Worm (Caenorhabditis elegans): ENCODE data around the gene rps-13.
A peak's percentile ranks its signal among the peaks of the same experiment; 100 is the strongest.

The rps-13 gene

ce11 chrIII:6352459-6352858, 22.3 kb downstream of the rps-13 start:
- TF ChIP-seq php-3 (GFP tag; IDR thresholded peaks at IDR 0.05), result no peak
- TF ChIP-seq F37D6.2 (tag; optimal IDR thresholded peaks at IDR 0.05), result peak; percentile 6
- peak; percentile 32 for TF ChIP-seq mep-1 (tag; optimal IDR thresholded peaks at IDR 0.05)
- peak; percentile 23 for TF ChIP-seq hlh-30 (tag; optimal IDR thresholded peaks at IDR 0.05; ENCODE audit: insufficient read depth)
- TF ChIP-seq ces-1 (GFP tag; optimal IDR thresholded peaks at IDR 0.05), result peak; percentile 34
- peak; percentile 57; the same call in 1 of the 2 replicates for TF ChIP-seq ctbp-1 (GFP tag; IDR thresholded peaks at IDR 0.05)
- TF ChIP-seq zag-1 (tag; optimal IDR thresholded peaks at IDR 0.05), result peak; percentile 12
- peak; percentile 94 for TF ChIP-seq aha-1 (tag)
- TF ChIP-seq zip-11 (GFP tag; IDR thresholded peaks at IDR 0.05), result no peak
- peak in 1 of 2 experiments; percentile 5 for TF ChIP-seq mdl-1 (tag; optimal IDR thresholded peaks at IDR 0.05)
- peak in 1 of 2 experiments; percentile 12 for TF ChIP-seq lsy-2 (tag; optimal IDR thresholded peaks at IDR 0.05)
- peak; percentile 39 for TF ChIP-seq rbr-2 (tag; optimal IDR thresholded peaks at IDR 0.05)
- peak; percentile 87 for TF ChIP-seq fkh-10 (GFP tag; optimal IDR thresholded peaks at IDR 0.05)
- no peak for TF ChIP-seq nhr-42 (GFP tag; IDR thresholded peaks at IDR 0.05)
- TF ChIP-seq sdz-12 (GFP tag; optimal IDR thresholded peaks at IDR 0.05), result no peak

- TF ChIP-seq arid-1 (GFP tag; conservative IDR thresholded peaks at IDR 0.05), result no peak
- no peak for TF ChIP-seq T20F7.1 (GFP tag; optimal IDR thresholded peaks at IDR 0.05)
- TF ChIP-seq aha-1 (tag), result peak; percentile 61
- peak; percentile 7 for TF ChIP-seq hlh-30 (tag; optimal IDR thresholded peaks at IDR 0.05; ENCODE audit: insufficient read depth)
- no peak for TF ChIP-seq daf-16 (GFP tag; optimal IDR thresholded peaks at IDR 0.05)
- TF ChIP-seq daf-16 (tag; optimal IDR thresholded peaks at IDR 0.05), result no peak
- 0 out of 2 replicates have a peak, but pooled peaks have one; percentile 10 for TF ChIP-seq hmg-1.1 (GFP tag; IDR thresholded peaks at IDR 0.05)
- no peak for TF ChIP-seq hlh-11 (tag; optimal IDR thresholded peaks at IDR 0.05)
- TF ChIP-seq ZK337.2 (GFP tag; IDR thresholded peaks at IDR 0.05), result no peak
- TF ChIP-seq vab-7 (GFP tag; IDR thresholded peaks at IDR 0.05), result 0 out of 2 replicates have a peak, but pooled peaks have one; percentile 7
- no peak for TF ChIP-seq nhr-11 (tag; optimal IDR thresholded peaks at IDR 0.05)
- TF ChIP-seq F26F4.8 (GFP tag; conservative IDR thresholded peaks at IDR 0.05), result no peak
- no peak for TF ChIP-seq Y75B8A.6 (GFP tag; IDR thresholded peaks at IDR 0.05)
- TF ChIP-seq nhr-77 (tag; optimal IDR thresholded peaks at IDR 0.05), result no peak
- no peak for TF ChIP-seq zag-1 (tag; optimal IDR thresholded peaks at IDR 0.05)
- TF ChIP-seq spr-3 (GFP tag; optimal IDR thresholded peaks at IDR 0.05), result no peak
- no peak for TF ChIP-seq nhr-48 (tag; optimal IDR thresholded peaks at IDR 0.05)
- no peak for TF ChIP-seq ceh-32 (tag; optimal IDR thresholded peaks at IDR 0.05; ENCODE audit: poor library complexity)
- TF ChIP-seq ztf-11 (tag; optimal IDR thresholded peaks at IDR 0.05), result no peak
- no peak for TF ChIP-seq dmd-9 (GFP tag; IDR thresholded peaks at IDR 0.05)
- no peak for TF ChIP-seq mes-2 (tag; optimal IDR thresholded peaks at IDR 0.05; ENCODE audit: poor library complexity, severe bottlenecking)
- no peak for TF ChIP-seq cey-2 (tag; optimal IDR thresholded peaks at IDR 0.05; ENCODE audit: borderline replicate concordance, insufficient read depth)
- TF ChIP-seq unc-62 (GFP tag; optimal IDR thresholded peaks at IDR 0.05 in 1 of 2), result peak in 1 of 2 experiments; percentile 53
- no peak for TF ChIP-seq unc-62 (tag; optimal IDR thresholded peaks at IDR 0.05)
- TF ChIP-seq pha-4 (GFP tag; IDR thresholded peaks at IDR 0.05), result no peak
- TF ChIP-seq pha-4 (tag; optimal IDR thresholded peaks at IDR 0.05), result no peak
- TF ChIP-seq php-3 (GFP tag; IDR thresholded peaks at IDR 0.05), result no peak
- no peak for TF ChIP-seq mep-1 (tag; optimal IDR thresholded peaks at IDR 0.05)
- TF ChIP-seq zip-11 (GFP tag; IDR thresholded peaks at IDR 0.05), result no peak
- no peak for TF ChIP-seq mxl-2 (GFP tag; conservative IDR thresholded peaks at IDR 0.05)
- no peak for TF ChIP-seq Y105C5A.15 (GFP tag; IDR thresholded peaks at IDR 0.05)
Observed at ce11 chrIII:6351438-6351837, 23.4 kb downstream of the rps-13 start.
